Fruit fly (Drosophila melanogaster) whole organism, adult: ENCODE data around the gene Cp38.

Source experiments
- CG14711 ChIP-seq: fragments of 200-800 bp; sonication (Bioruptor generic); optimal IDR thresholded peaks from 2 replicates; lab custom pipeline; 2018; ENCODE audit warnings: missing biosample characterization, mild to moderate bottlenecking, missing genetic modification characterization, moderate library complexity
- CG7045 ChIP-seq: fragments of 200-800 bp; sonication (Bioruptor generic); optimal IDR thresholded peaks from 2 replicates; lab custom pipeline; 2017; ENCODE audit warnings: missing biosample characterization, mild to moderate bottlenecking, missing genetic modification characterization
- pad ChIP-seq: fragments of 200-800 bp; sonication (Bioruptor generic); optimal IDR thresholded peaks from 3 replicates; lab custom pipeline; 2017; ENCODE audit warnings: missing biosample characterization, missing genetic modification characterization, mild to moderate bottlenecking, moderate library complexity, missing genetic modification reagents

DNA sequence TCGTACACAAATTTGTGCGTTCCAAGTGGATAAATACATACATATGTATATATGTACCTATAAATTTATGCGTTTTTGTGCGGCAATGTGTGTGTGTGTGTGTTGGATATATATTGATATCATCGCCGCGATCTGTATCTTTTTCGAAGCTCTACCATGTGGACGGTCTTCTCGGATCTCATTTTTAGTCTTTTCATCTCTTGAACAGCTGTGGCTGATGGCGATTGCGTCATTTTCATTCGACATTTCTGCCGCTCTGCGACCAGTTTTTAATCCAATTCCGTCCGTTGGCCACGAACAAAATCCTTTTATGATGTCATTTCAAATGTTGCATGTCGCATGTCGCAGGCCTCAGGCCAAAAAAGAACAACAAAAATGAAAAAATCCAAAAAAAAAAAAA, 38.9 kb downstream of the Cp38 start:
- no peak for TF ChIP-seq pad (GFP tag; lab: Kevin White, UChicago)
- no peak for TF ChIP-seq CG7045 (GFP tag; lab: Kevin White, UChicago)
- no peak for TF ChIP-seq CG14711 (tag; lab: Kevin White, UChicago)
